Worm (Caenorhabditis elegans): ENCODE measurements around the gene C29E4.9.

The C29E4.9 gene

ce11 chrIII:7978289-7978688, 21.4 kb upstream of the C29E4.9 start (continued):
- TF ChIP-seq F52B5.7 (tag; optimal IDR thresholded peaks at IDR 0.05) (no peak), nhr-80 (tag; optimal IDR thresholded peaks at IDR 0.05) (peak; percentile 10), K12H6.12 (tag; optimal IDR thresholded peaks at IDR 0.05) (no peak), efl-1 (GFP tag; optimal IDR thresholded peaks at IDR 0.05) (no peak), tlf-1 (GFP tag; optimal IDR thresholded peaks at IDR 0.05) (no peak), rcor-1 (GFP tag; IDR thresholded peaks at IDR 0.05) (0 out of 2 replicates have a peak, but pooled peaks have one; percentile 20), zfh-2 (GFP tag; conservative IDR thresholded peaks at IDR 0.05) (no peak), Y67H2A.10 (GFP tag; conservative IDR thresholded peaks at IDR 0.05) (no peak), D2030.7 (GFP tag; IDR thresholded peaks at IDR 0.05) (peak; percentile 17; the same call in 1 of the 2 replicates), athp-1 (tag; optimal IDR thresholded peaks at IDR 0.05) (no peak), lin-35 (GFP tag; optimal IDR thresholded peaks at IDR 0.05) (no peak), attf-5 (GFP tag; optimal IDR thresholded peaks at IDR 0.05) (no peak), hmg-1.2 (GFP tag; IDR thresholded peaks at IDR 0.05) (no peak), F33H1.4 (GFP tag; IDR thresholded peaks at IDR 0.05) (no peak), lin-26 (GFP tag; IDR thresholded peaks at IDR 0.05) (peak; percentile 66), pbrm-1 (GFP tag; IDR thresholded peaks at IDR 0.05) (no peak), sdz-38 (tag; optimal IDR thresholded peaks at IDR 0.05) (no peak), snpc-1.3 (tag; optimal IDR thresholded peaks at IDR 0.05; ENCODE audit: insufficient read depth) (no peak), nhr-179 (tag; optimal IDR thresholded peaks at IDR 0.05) (no peak), gei-17 (GFP tag; optimal IDR thresholded peaks at IDR 0.05) (no peak), ceh-79 (tag; optimal IDR thresholded peaks at IDR 0.05) (no peak), repo-1 (tag; optimal IDR thresholded peaks at IDR 0.05) (no peak)

ce11 chrIII:7977777-7978176, 20.9 kb upstream of the C29E4.9 start, which contains the start of gene C06G4.4:
TSS of gene C06G4.4 (minus strand) at chrIII:7977812.
- no peak for TF ChIP-seq akir-1 (GFP tag; optimal IDR thresholded peaks at IDR 0.05)
- no peak for TF ChIP-seq B0336.3 (GFP tag; IDR thresholded peaks at IDR 0.05)
- peak in 1 of 3 experiments; percentile 10 for TF ChIP-seq lin-35 (GFP tag; optimal IDR thresholded peaks at IDR 0.05)
- TF ChIP-seq madf-6 (GFP tag; IDR thresholded peaks at IDR 0.05) = peak; percentile 81
- TF ChIP-seq let-607 (tag; optimal IDR thresholded peaks at IDR 0.05) = no peak
- no peak for TF ChIP-seq T07F8.4 (tag; optimal IDR thresholded peaks at IDR 0.05)
- TF ChIP-seq xnd-1 (tag; optimal IDR thresholded peaks at IDR 0.05) = peak; percentile 29
- TF ChIP-seq madf-8 (GFP tag; conservative IDR thresholded peaks at IDR 0.05) = peak; percentile 77
- peak; percentile 2 for TF ChIP-seq dpl-1 (GFP tag; optimal IDR thresholded peaks at IDR 0.05)
- peak; percentile 70 for TF ChIP-seq lsl-1 (GFP tag; optimal IDR thresholded peaks at IDR 0.05)
- peak; percentile 45; the same call in 1 of the 2 replicates for TF ChIP-seq F33H1.4 (GFP tag; IDR thresholded peaks at IDR 0.05)
- TF ChIP-seq F10E7.11 (tag; optimal IDR thresholded peaks at IDR 0.05) = no peak

ce11 chrIII:7977224-7977623, 20.4 kb upstream of the C29E4.9 start:
- TF ChIP-seq mel-28 (tag; optimal IDR thresholded peaks at IDR 0.05; ENCODE audit: borderline replicate concordance) (no peak), F23B12.7 (tag; optimal IDR thresholded peaks at IDR 0.05; ENCODE audit: insufficient read depth) (no peak), nhr-27 (tag; optimal IDR thresholded peaks at IDR 0.05) (no peak), bed-2 (GFP tag; IDR thresholded peaks at IDR 0.05) (no peak), ceh-100 (GFP tag; IDR thresholded peaks at IDR 0.05) (no peak), D2030.7 (GFP tag; IDR thresholded peaks at IDR 0.05) (no peak), atf-7 (tag; optimal IDR thresholded peaks at IDR 0.05) (no peak), aptf-3 (GFP tag; IDR thresholded peaks at IDR 0.05) (no peak), rcor-1 (GFP tag; IDR thresholded peaks at IDR 0.05) (no peak), attf-5 (GFP tag; optimal IDR thresholded peaks at IDR 0.05) (no peak), nhr-80 (tag; optimal IDR thresholded peaks at IDR 0.05) (no peak), mes-4 (tag; optimal IDR thresholded peaks at IDR 0.05) (no peak), let-526 (GFP tag; IDR thresholded peaks at IDR 0.05) (no peak), hlh-12 (tag; optimal IDR thresholded peaks at IDR 0.05) (no peak), athp-1 (tag; optimal IDR thresholded peaks at IDR 0.05) (no peak), pbrm-1 (GFP tag; IDR thresholded peaks at IDR 0.05) (no peak; the same call in 1 of the 2 replicates), madf-3 (GFP tag; IDR thresholded peaks at IDR 0.05) (0 out of 2 replicates have a peak, but pooled peaks have one; percentile 4), lin-26 (GFP tag; IDR thresholded peaks at IDR 0.05) (0 out of 2 replicates have a peak, but pooled peaks have one; percentile 36), hmg-20 (GFP tag; IDR thresholded peaks at IDR 0.05) (no peak), Y95B8A.8 (GFP tag; IDR thresholded peaks at IDR 0.05) (peak; percentile 63; the same call in 1 of the 2 replicates), ceh-58 (GFP tag; IDR thresholded peaks at IDR 0.05) (no peak)

All from whole organism, young adult.